Worm (Caenorhabditis elegans): ENCODE data around the gene pgp-12.
A peak's percentile ranks its signal among the peaks of the same experiment; 100 is the strongest.

pgp-12 gene

ce11 chrX:12749530-12750240 lies 18.1 kb downstream of the pgp-12 start, which contains the start of gene pgp-14:
Gene pgp-14 (minus strand): TSS chrX:12749580.
- no peak for TF ChIP-seq nhr-2 (tag; optimal IDR thresholded peaks at IDR 0.05)
- no peak for TF ChIP-seq flh-1 (GFP tag; optimal IDR thresholded peaks at IDR 0.05)
- no peak for TF ChIP-seq cnd-1 (tag; optimal IDR thresholded peaks at IDR 0.05)
- TF ChIP-seq nhr-12 (tag; optimal IDR thresholded peaks at IDR 0.05), result no peak
- no peak for TF ChIP-seq bed-3 (GFP tag; optimal IDR thresholded peaks at IDR 0.05)
- TF ChIP-seq zip-8 (tag; optimal IDR thresholded peaks at IDR 0.05), result no peak
- no peak for TF ChIP-seq unc-120 (tag; optimal IDR thresholded peaks at IDR 0.05; ENCODE audit: poor library complexity, severe bottlenecking)
- TF ChIP-seq mls-2 (tag; optimal IDR thresholded peaks at IDR 0.05), result no peak
- no peak for TF ChIP-seq elt-1 (tag; optimal IDR thresholded peaks at IDR 0.05; ENCODE audit: borderline replicate concordance, insufficient read depth)

- TF ChIP-seq ztf-11 (tag; optimal IDR thresholded peaks at IDR 0.05) (no peak), zip-8 (tag; optimal IDR thresholded peaks at IDR 0.05) (no peak), sem-2 (GFP tag; optimal IDR thresholded peaks at IDR 0.05) (no peak), lin-13 (tag; optimal IDR thresholded peaks at IDR 0.05) (no peak), nhr-237 (tag; optimal IDR thresholded peaks at IDR 0.05) (peak; percentile 14), ham-2 (GFP tag; optimal IDR thresholded peaks at IDR 0.05) (no peak)
Observed at ce11 chrX:12750805-12751204, 19.2 kb downstream of the pgp-12 start.

- TF ChIP-seq ceh-83 (GFP tag; optimal IDR thresholded peaks at IDR 0.05) (no peak), ham-2 (GFP tag; optimal IDR thresholded peaks at IDR 0.05) (no peak), nhr-28 (tag; optimal IDR thresholded peaks at IDR 0.05) (no peak), blmp-1 (tag; optimal IDR thresholded peaks at IDR 0.05) (no peak), ceh-43 (GFP tag; optimal IDR thresholded peaks at IDR 0.05) (no peak), M03D4.4 (tag; optimal IDR thresholded peaks at IDR 0.05) (no peak), lin-32 (GFP tag; optimal IDR thresholded peaks at IDR 0.05) (no peak), nhr-237 (tag; optimal IDR thresholded peaks at IDR 0.05) (no peak), zip-8 (tag; optimal IDR thresholded peaks at IDR 0.05) (no peak), unc-120 (tag; optimal IDR thresholded peaks at IDR 0.05; ENCODE audit: poor library complexity, severe bottlenecking) (no peak), nhr-2 (tag; optimal IDR thresholded peaks at IDR 0.05) (no peak), bed-3 (GFP tag; optimal IDR thresholded peaks at IDR 0.05) (no peak), unc-62 (GFP tag; optimal IDR thresholded peaks at IDR 0.05) (no peak), elt-1 (tag; optimal IDR thresholded peaks at IDR 0.05; ENCODE audit: borderline replicate concordance, insufficient read depth) (no peak), lin-13 (tag; optimal IDR thresholded peaks at IDR 0.05) (no peak), flh-1 (GFP tag; optimal IDR thresholded peaks at IDR 0.05) (no peak), nhr-76 (tag; optimal IDR thresholded peaks at IDR 0.05) (no peak), mab-5 (tag; optimal IDR thresholded peaks at IDR 0.05) (no peak)
Observed at ce11 chrX:12754043-12754442, 22.4 kb downstream of the pgp-12 start.

DNA sequence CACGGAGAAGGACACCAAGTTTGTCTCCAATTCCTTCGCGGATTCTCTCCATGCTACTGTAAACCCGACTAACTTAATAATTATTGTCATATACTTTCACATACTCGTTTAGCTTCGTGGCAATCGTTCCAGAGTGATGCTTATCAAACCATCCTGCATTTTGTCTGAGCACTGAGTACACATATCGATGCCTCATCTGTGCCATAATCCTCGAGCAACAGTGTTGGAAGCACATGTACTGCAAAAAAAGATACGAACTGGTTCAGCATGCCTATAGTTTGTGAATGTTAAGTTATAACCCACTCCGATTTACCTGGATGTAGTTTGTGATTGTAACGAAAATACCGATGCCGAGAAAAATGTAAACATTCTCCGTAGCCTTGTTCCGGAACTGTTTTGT lies 23.4 kb downstream of the pgp-12 start:
- TF ChIP-seq ces-1 (GFP tag; optimal IDR thresholded peaks at IDR 0.05) (no peak), nhr-76 (tag; optimal IDR thresholded peaks at IDR 0.05) (no peak), nhr-12 (tag; optimal IDR thresholded peaks at IDR 0.05) (no peak)

- no peak for TF ChIP-seq zip-8 (tag; optimal IDR thresholded peaks at IDR 0.05)
- TF ChIP-seq nhr-237 (tag; optimal IDR thresholded peaks at IDR 0.05), result no peak
- no peak for TF ChIP-seq ceh-83 (GFP tag; optimal IDR thresholded peaks at IDR 0.05)
Observed at ce11 chrX:12759010-12759409, 27.4 kb downstream of the pgp-12 start.

DNA sequence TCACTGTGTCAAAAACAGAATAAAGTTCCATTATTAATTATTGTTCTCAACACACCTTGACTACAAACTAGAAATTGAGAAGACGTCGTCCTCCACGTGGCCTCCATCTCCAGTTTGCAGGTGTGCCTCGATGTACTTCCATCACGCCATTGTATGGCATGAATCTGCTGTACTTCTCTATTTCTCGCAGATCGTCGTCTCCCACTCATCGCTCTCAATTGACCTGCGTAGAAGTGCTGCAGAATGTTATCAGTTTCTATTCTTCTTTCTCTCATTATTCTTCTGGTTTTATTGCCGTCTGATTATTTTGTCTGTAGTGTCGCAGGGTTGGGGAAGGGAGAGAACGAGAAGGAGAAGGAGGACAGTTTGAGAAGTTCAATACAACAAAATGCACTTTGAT lies 28.0 kb downstream of the pgp-12 start:
- no peak for TF ChIP-seq tbx-8 (GFP tag; optimal IDR thresholded peaks at IDR 0.05)
- no peak for TF ChIP-seq nhr-28 (tag; optimal IDR thresholded peaks at IDR 0.05)

- TF ChIP-seq unc-120 (tag; optimal IDR thresholded peaks at IDR 0.05; ENCODE audit: poor library complexity, severe bottlenecking) (no peak), unc-39 (tag; optimal IDR thresholded peaks at IDR 0.05) (no peak), M03D4.4 (tag; optimal IDR thresholded peaks at IDR 0.05) (no peak), snpc-4 (tag; optimal IDR thresholded peaks at IDR 0.05) (no peak), hlh-1 (tag; optimal IDR thresholded peaks at IDR 0.05) (no peak), ham-2 (GFP tag; optimal IDR thresholded peaks at IDR 0.05) (no peak), flh-1 (GFP tag; optimal IDR thresholded peaks at IDR 0.05) (no peak), nhr-76 (tag; optimal IDR thresholded peaks at IDR 0.05) (no peak), elt-3 (tag; optimal IDR thresholded peaks at IDR 0.05) (no peak), sptf-1 (tag; optimal IDR thresholded peaks at IDR 0.05) (no peak), mls-2 (tag; optimal IDR thresholded peaks at IDR 0.05) (no peak), elt-1 (tag; optimal IDR thresholded peaks at IDR 0.05; ENCODE audit: borderline replicate concordance, insufficient read depth) (no peak), ceh-83 (GFP tag; optimal IDR thresholded peaks at IDR 0.05) (no peak), nhr-12 (tag; optimal IDR thresholded peaks at IDR 0.05) (no peak), lsy-2 (tag; optimal IDR thresholded peaks at IDR 0.05) (no peak), nhr-237 (tag; optimal IDR thresholded peaks at IDR 0.05) (no peak)
Observed at ce11 chrX:12761295-12761775, 29.7 kb downstream of the pgp-12 start.
